Fruit fly (Drosophila melanogaster) S2 (cell line): ENCODE results near the gene EMC5.

Experiments
- CG8478 ChIP-seq: fragments of >200 bp; optimal IDR thresholded peaks from 2 replicates; lab custom pipeline; 2018
- CTCF ChIP-seq, 2 experiments: fragments of >200 bp; optimal IDR thresholded peaks; 2 replicates each; lab custom pipeline; 2018

EMC5 gene

dm6 chr2L:18987078-18987895, at the start of gene EMC5, which contains the start of gene Swip-1:
Gene EMC5 (plus strand): TSS chr2L:18987707.
Gene Swip-1 (minus strand): TSS chr2L:18987280.
- TF ChIP-seq CTCF (optimal IDR thresholded peaks at IDR 0.05; lab: Kevin White, UChicago) (no peak), CG8478 (no peak)

dm6 chr2L:18943309-18943708, 44.2 kb upstream of the EMC5 start:
- TF ChIP-seq CG8478 (no peak), CTCF (optimal IDR thresholded peaks at IDR 0.05; lab: Kevin White, UChicago) (no peak)

- TF ChIP-seq CTCF (optimal IDR thresholded peaks at IDR 0.05; lab: Kevin White, UChicago): no peak
- TF ChIP-seq CG8478: no peak
Measured at dm6 chr2L:18943797-18944174, 43.7 kb upstream of the EMC5 start, which contains the start of gene ssp3. Gene ssp3 (minus strand): TSS chr2L:18943960.

dm6 chr2L:18944175-18945012, 43.1 kb upstream of the EMC5 start:
- no peak for TF ChIP-seq CG8478
- no peak for TF ChIP-seq CTCF (optimal IDR thresholded peaks at IDR 0.05; lab: Kevin White, UChicago)

- no peak for TF ChIP-seq CG8478
- no peak for TF ChIP-seq CTCF (optimal IDR thresholded peaks at IDR 0.05; lab: Kevin White, UChicago)
Measured at dm6 chr2L:18945765-18946552, 41.5 kb upstream of the EMC5 start, which contains the start of gene CG46304. Gene CG46304 (plus strand): TSS chr2L:18946305.

dm6 chr2L:18946636-18947514, 40.6 kb upstream of the EMC5 start:
- TF ChIP-seq CTCF (optimal IDR thresholded peaks at IDR 0.05; lab: Kevin White, UChicago): no peak
- no peak for TF ChIP-seq CG8478

- no peak for TF ChIP-seq CG8478
- peak in 1 of 2 experiments; percentile 16 for TF ChIP-seq CTCF (optimal IDR thresholded peaks at IDR 0.05; lab: Kevin White, UChicago)
Measured at dm6 chr2L:18947515-18947998, 40.0 kb upstream of the EMC5 start.

- no peak for TF ChIP-seq CG8478
- no peak for TF ChIP-seq CTCF (optimal IDR thresholded peaks at IDR 0.05; lab: Kevin White, UChicago)
Measured at dm6 chr2L:18948065-18948723, 39.3 kb upstream of the EMC5 start.

- no peak for TF ChIP-seq CTCF (optimal IDR thresholded peaks at IDR 0.05; lab: Kevin White, UChicago)
- TF ChIP-seq CG8478: no peak
Measured at dm6 chr2L:18948724-18949108, 38.8 kb upstream of the EMC5 start, which contains the start of gene CG10428. Gene CG10428 (plus strand): TSS chr2L:18948884.

- no peak for TF ChIP-seq CG8478
- TF ChIP-seq CTCF (optimal IDR thresholded peaks at IDR 0.05; lab: Kevin White, UChicago): peak in 1 of 2 experiments; percentile 31
Measured at dm6 chr2L:18951674-18952073, 35.8 kb upstream of the EMC5 start, which contains the start of gene Nedd8. Gene Nedd8 (minus strand): TSS chr2L:18951837.

- TF ChIP-seq CTCF (optimal IDR thresholded peaks at IDR 0.05; lab: Kevin White, UChicago): no peak
- no peak for TF ChIP-seq CG8478
Measured at dm6 chr2L:18953512-18954254, 33.8 kb upstream of the EMC5 start.

dm6 chr2L:18954255-18954715, 33.2 kb upstream of the EMC5 start, which contains the start of gene CG10621:
Gene CG10621 (minus strand): TSS chr2L:18954431.
- TF ChIP-seq CTCF (optimal IDR thresholded peaks at IDR 0.05; lab: Kevin White, UChicago) (no peak), CG8478 (no peak)
